Fruit fly (Drosophila melanogaster) whole organism, embryonic: Measurements from ENCODE around the gene Gk1.

ENCODE experiments used
- Atf6 ChIP-seq: fragments of 200-800 bp; sonication (Bioruptor generic); IDR thresholded peaks from 2 replicates; pipeline ENCODE4 v1.3.6; 2022; ENCODE audit warnings: missing biosample characterization, missing genetic modification characterization
- BtbVII ChIP-seq: fragments of 200-800 bp; sonication (Bioruptor generic); optimal IDR thresholded peaks from 3 replicates; lab custom pipeline; 2017; ENCODE audit warnings: missing biosample characterization, mild to moderate bottlenecking, missing genetic modification characterization
- CG12236 ChIP-seq: fragments of 200-800 bp; sonication (Bioruptor generic); optimal IDR thresholded peaks from 2 replicates; lab custom pipeline; 2016; ENCODE audit warnings: missing biosample characterization, missing genetic modification characterization
- CG14441 ChIP-seq: fragments of 200-800 bp; sonication (Bioruptor generic); IDR thresholded peaks from 2 replicates; pipeline ENCODE4 v1.3.6; 2022; ENCODE audit warnings: missing biosample characterization, missing genetic modification characterization
- CG16813 ChIP-seq: fragments of 200-800 bp; sonication (Bioruptor generic); IDR thresholded peaks from 3 replicates; pipeline ENCODE4 v1.3.6; 2022; ENCODE audit warnings: missing biosample characterization, missing genetic modification characterization; ENCODE audit not compliant: partially characterized antibody
- CG17385 ChIP-seq: fragments of 200-800 bp; sonication (Bioruptor generic); optimal IDR thresholded peaks from 3 replicates; lab custom pipeline; 2018; ENCODE audit warnings: missing biosample characterization, mild to moderate bottlenecking, missing genetic modification characterization
- CG1792 ChIP-seq: fragments of 200-800 bp; sonication (Bioruptor generic); optimal IDR thresholded peaks from 2 replicates; lab custom pipeline; 2016; ENCODE audit warnings: missing biosample characterization, missing genetic modification characterization
- CG2202 ChIP-seq: fragments of 200-800 bp; sonication (Bioruptor generic); optimal IDR thresholded peaks from 2 replicates; lab custom pipeline; 2018; ENCODE audit warnings: missing biosample characterization, mild to moderate bottlenecking, missing genetic modification characterization
- CG31441 ChIP-seq: fragments of 200-800 bp; sonication (Bioruptor generic); IDR thresholded peaks from 2 replicates; pipeline ENCODE4 v1.3.6; 2022; ENCODE audit warnings: missing biosample characterization, missing genetic modification characterization
- CG32532 ChIP-seq: fragments of 200-800 bp; sonication (Bioruptor generic); IDR thresholded peaks from 2 replicates; pipeline ENCODE4 v1.3.6; 2022; ENCODE audit warnings: missing biosample characterization, missing genetic modification characterization
- CG3995 ChIP-seq: fragments of 200-800 bp; sonication (Bioruptor generic); optimal IDR thresholded peaks from 3 replicates; lab custom pipeline; 2016; ENCODE audit warnings: missing biosample characterization, missing genetic modification characterization
- CG4424 ChIP-seq: fragments of 200-800 bp; sonication (Bioruptor generic); optimal IDR thresholded peaks from 3 replicates; lab custom pipeline; 2016; ENCODE audit warnings: missing biosample characterization, missing genetic modification characterization
- CG7556 ChIP-seq: fragments of 200-800 bp; sonication (Bioruptor generic); optimal IDR thresholded peaks from 2 replicates; lab custom pipeline; 2017; ENCODE audit warnings: missing biosample characterization, mild to moderate bottlenecking, missing genetic modification characterization
- CG7987 ChIP-seq: fragments of 200-800 bp; sonication (Bioruptor generic); optimal IDR thresholded peaks from 2 replicates; lab custom pipeline; 2018; ENCODE audit warnings: missing biosample characterization, mild to moderate bottlenecking, missing genetic modification characterization, moderate library complexity
- CG8290 ChIP-seq, 3 experiments: fragments of 200-800 bp; sonication (Bioruptor generic); optimal IDR thresholded peaks; 2 replicates each; lab custom pipeline; 2016 to 2019; ENCODE audit warnings: missing biosample characterization in 3 of 3, missing genetic modification characterization in 3 of 3, mild to moderate bottlenecking in 2 of 3, moderate library complexity in 1 of 3
- CG8944 ChIP-seq: fragments of 200-800 bp; sonication (Bioruptor generic); optimal IDR thresholded peaks from 3 replicates; lab custom pipeline; 2016; ENCODE audit warnings: missing biosample characterization, missing genetic modification characterization
- Dp ChIP-seq: fragments of 200-800 bp; sonication (Bioruptor generic); optimal IDR thresholded peaks from 2 replicates; lab custom pipeline; 2018; ENCODE audit warnings: missing biosample characterization, mild to moderate bottlenecking, missing genetic modification characterization, moderate library complexity
- E2f1 ChIP-seq: fragments of 200-800 bp; sonication (Bioruptor generic); IDR thresholded peaks from 2 replicates; pipeline ENCODE4 v1.3.6; 2022; ENCODE audit warnings: missing biosample characterization, missing genetic modification characterization
- Gug ChIP-seq: fragments of 200-800 bp; sonication (Bioruptor generic); IDR thresholded peaks from 4 replicates; pipeline ENCODE4 v1.3.6; 2022; ENCODE audit warnings: missing biosample characterization, missing genetic modification characterization
- HLHmδ ChIP-seq: fragments of 200-800 bp; sonication (Bioruptor generic); optimal IDR thresholded peaks from 2 replicates; lab custom pipeline; 2018; ENCODE audit warnings: missing biosample characterization, mild to moderate bottlenecking, missing genetic modification characterization, moderate library complexity
- Lim3 ChIP-seq: fragments of 200-800 bp; sonication (Bioruptor generic); IDR thresholded peaks from 2 replicates; pipeline ENCODE4 v1.3.6; 2022; ENCODE audit warnings: missing biosample characterization, missing genetic modification characterization
- Lpt ChIP-seq: fragments of >200 bp; optimal IDR thresholded peaks from 2 replicates; lab custom pipeline; 2018; ENCODE audit warnings: missing biosample characterization, missing genetic modification characterization
- MESR4 ChIP-seq: fragments of 200-800 bp; sonication (Bioruptor generic); optimal IDR thresholded peaks from 2 replicates; lab custom pipeline; 2018; ENCODE audit warnings: missing biosample characterization, mild to moderate bottlenecking, missing genetic modification characterization, moderate library complexity
- Max ChIP-seq: fragments of 200-800 bp; sonication (Bioruptor generic); optimal IDR thresholded peaks from 2 replicates; lab custom pipeline; 2016; ENCODE audit warnings: missing biosample characterization, mild to moderate bottlenecking, missing genetic modification characterization
- Mes4 ChIP-seq: fragments of 200-800 bp; sonication (Bioruptor generic); optimal IDR thresholded peaks from 2 replicates; lab custom pipeline; 2016; ENCODE audit warnings: missing biosample characterization, missing genetic modification characterization
- NK7.1 ChIP-seq: fragments of 200-800 bp; sonication (Bioruptor generic); optimal IDR thresholded peaks from 3 replicates; lab custom pipeline; 2016; ENCODE audit warnings: missing biosample characterization, missing genetic modification characterization
- Nf-YC ChIP-seq: fragments of 200-800 bp; optimal IDR thresholded peaks from 3 replicates; lab custom pipeline; 2019; ENCODE audit warnings: missing biosample characterization, mild to moderate bottlenecking, missing genetic modification characterization, moderate library complexity
- Sox100B ChIP-seq: fragments of 200-800 bp; sonication (Bioruptor generic); optimal IDR thresholded peaks from 3 replicates; lab custom pipeline; 2018; ENCODE audit warnings: missing biosample characterization, mild to moderate bottlenecking, missing genetic modification characterization
- Vsx1 ChIP-seq: fragments of 200-800 bp; sonication (Bioruptor generic); optimal IDR thresholded peaks from 2 replicates; lab custom pipeline; 2017; ENCODE audit warnings: missing biosample characterization, mild to moderate bottlenecking, missing genetic modification characterization, missing genetic modification reagents
- al ChIP-seq: fragments of 200-800 bp; sonication (Bioruptor generic); IDR thresholded peaks from 2 replicates; pipeline ENCODE4 v1.3.6; 2022; ENCODE audit warnings: missing biosample characterization, missing genetic modification characterization
- az2 ChIP-seq: fragments of 200-800 bp; sonication (Bioruptor generic); optimal IDR thresholded peaks from 3 replicates; lab custom pipeline; 2016; ENCODE audit warnings: missing biosample characterization, missing genetic modification characterization
- bowl ChIP-seq: fragments of 200-800 bp; sonication (Bioruptor generic); IDR thresholded peaks from 2 replicates; pipeline ENCODE4 v1.3.6; 2022; ENCODE audit warnings: missing biosample characterization, missing genetic modification characterization
- caup ChIP-seq: fragments of 200-800 bp; sonication (Bioruptor generic); optimal IDR thresholded peaks from 3 replicates; lab custom pipeline; 2017; ENCODE audit warnings: missing biosample characterization, mild to moderate bottlenecking, missing genetic modification characterization, moderate library complexity; ENCODE audit not compliant: severe bottlenecking
- crc ChIP-seq: fragments of 200-800 bp; sonication (Bioruptor generic); optimal IDR thresholded peaks from 2 replicates; lab custom pipeline; 2016; ENCODE audit warnings: missing biosample characterization, missing genetic modification characterization
- croc ChIP-seq: fragments of 200-800 bp; sonication (Bioruptor generic); conservative IDR thresholded peaks from 3 replicates; pipeline ENCODE4 v1.3.6; 2022; ENCODE audit warnings: missing biosample characterization, missing genetic modification characterization
- dmrt99B ChIP-seq: fragments of 200-800 bp; sonication (Bioruptor generic); optimal IDR thresholded peaks from 2 replicates; lab custom pipeline; 2018; ENCODE audit warnings: missing biosample characterization, mild to moderate bottlenecking, missing genetic modification characterization, moderate library complexity
- gce ChIP-seq: fragments of 200-800 bp; sonication (Bioruptor generic); IDR thresholded peaks from 3 replicates; pipeline ENCODE4 v1.3.6; 2022; ENCODE audit warnings: missing biosample characterization, missing genetic modification characterization
- gt ChIP-seq: fragments of 200-800 bp; sonication (Bioruptor generic); IDR thresholded peaks from 2 replicates; pipeline ENCODE4 v1.3.6; 2022; ENCODE audit warnings: missing biosample characterization, missing genetic modification characterization
- jing ChIP-seq: fragments of 200-800 bp; sonication (Bioruptor generic); optimal IDR thresholded peaks from 2 replicates; lab custom pipeline; 2018; ENCODE audit warnings: missing biosample characterization, mild to moderate bottlenecking, missing genetic modification characterization
- klu ChIP-seq: fragments of 200-800 bp; sonication (Bioruptor generic); IDR thresholded peaks from 2 replicates; pipeline ENCODE4 v1.3.6; 2022; ENCODE audit warnings: missing biosample characterization, missing genetic modification characterization
- maf-S ChIP-seq: fragments of 200-800 bp; sonication (Bioruptor generic); optimal IDR thresholded peaks from 2 replicates; lab custom pipeline; 2016; ENCODE audit warnings: missing biosample characterization, missing genetic modification characterization
- nerfin-2 ChIP-seq: fragments of 200-800 bp; sonication (Bioruptor generic); IDR thresholded peaks from 2 replicates; pipeline ENCODE4 v1.3.6; 2022; ENCODE audit warnings: missing biosample characterization, missing genetic modification characterization; ENCODE audit not compliant: partially characterized antibody
- nmo ChIP-seq: fragments of 200-800 bp; sonication (Bioruptor generic); optimal IDR thresholded peaks from 2 replicates; lab custom pipeline; 2018; ENCODE audit warnings: missing biosample characterization, mild to moderate bottlenecking, missing genetic modification characterization, moderate library complexity
- pum ChIP-seq: fragments of 200-800 bp; sonication (Bioruptor generic); optimal IDR thresholded peaks from 2 replicates; lab custom pipeline; 2016; ENCODE audit warnings: missing biosample characterization, missing genetic modification characterization
- ranshi ChIP-seq: fragments of 200-800 bp; sonication (Bioruptor generic); IDR thresholded peaks from 2 replicates; pipeline ENCODE4 v1.3.6; 2022; ENCODE audit warnings: missing biosample characterization, missing genetic modification characterization
- repo ChIP-seq: fragments of 200-800 bp; sonication (Bioruptor generic); optimal IDR thresholded peaks from 2 replicates; lab custom pipeline; 2016; ENCODE audit warnings: missing biosample characterization, missing genetic modification characterization
- salm ChIP-seq: fragments of 200-800 bp; sonication (Bioruptor generic); optimal IDR thresholded peaks from 2 replicates; lab custom pipeline; 2018; ENCODE audit warnings: missing biosample characterization, mild to moderate bottlenecking, missing genetic modification characterization
- sens-2 ChIP-seq: fragments of 200-800 bp; sonication (Bioruptor generic); IDR thresholded peaks from 2 replicates; pipeline ENCODE4 v1.3.6; 2022; ENCODE audit warnings: missing biosample characterization, missing genetic modification characterization
- seq ChIP-seq: fragments of 200-800 bp; sonication (Bioruptor generic); IDR thresholded peaks from 2 replicates; pipeline ENCODE4 v1.3.6; 2022; ENCODE audit warnings: missing biosample characterization, missing genetic modification characterization
- tgo ChIP-seq: fragments of 200-800 bp; sonication (Bioruptor generic); IDR thresholded peaks from 3 replicates; pipeline ENCODE4 v1.3.6; 2022; ENCODE audit warnings: missing biosample characterization, missing genetic modification characterization
- vnd ChIP-seq: fragments of 200-800 bp; sonication (Bioruptor generic); IDR thresholded peaks from 3 replicates; pipeline ENCODE4 v1.3.6; 2022; ENCODE audit warnings: missing biosample characterization, missing genetic modification characterization; ENCODE audit not compliant: partially characterized antibody

Gene Gk1

dm6 chr3L:156591-157303 is 48.9 kb downstream of the Gk1 start (continued):
- TF ChIP-seq Dp (GFP tag; lab: Kevin White, UChicago) (no peak), MESR4 (no peak), CG8944 (GFP tag; lab: Kevin White, UChicago) (no peak), pum (GFP tag; lab: Kevin White, UChicago) (no peak), Atf6 (GFP tag; lab: Robert Waterston, UW) (no peak), Mes4 (GFP tag; lab: Kevin White, UChicago) (no peak), ranshi (GFP tag; lab: Robert Waterston, UW) (no peak), CG16813 (no peak), gce (GFP tag; lab: Robert Waterston, UW) (no peak), Vsx1 (GFP tag; lab: Kevin White, UChicago) (no peak), CG1792 (no peak), Gug (GFP tag; lab: Robert Waterston, UW) (no peak), HLHmδ (GFP tag; lab: Kevin White, UChicago) (no peak), CG8290 (GFP tag; optimal IDR thresholded peaks at IDR 0.05; lab: Kevin White, UChicago) (no peak), CG8290 (tag; optimal IDR thresholded peaks at IDR 0.05; lab: Kevin White, UChicago) (peak in 1 of 2 experiments; percentile 47), Max (GFP tag; lab: Kevin White, UChicago) (no peak), croc (GFP tag; lab: Robert Waterston, UW) (no peak), gt (GFP tag; lab: Robert Waterston, UW) (no peak), nmo (no peak), vnd (GFP tag; lab: Robert Waterston, UW) (no peak), crc (GFP tag; lab: Kevin White, UChicago) (no peak), sens-2 (GFP tag; lab: Robert Waterston, UW) (no peak), jing (no peak), NK7.1 (no peak), CG31441 (GFP tag; lab: Robert Waterston, UW) (no peak), repo (GFP tag; lab: Kevin White, UChicago) (no peak), E2f1 (GFP tag; lab: Robert Waterston, UW) (0 out of 2 replicates have a peak, but pooled peaks have one; percentile 9), CG12236 (GFP tag; lab: Kevin White, UChicago) (no peak), CG14441 (GFP tag; lab: Robert Waterston, UW) (peak; percentile 40), klu (GFP tag; lab: Robert Waterston, UW) (no peak), CG7556 (GFP tag; lab: Kevin White, UChicago) (no peak), CG32532 (GFP tag; lab: Robert Waterston, UW) (peak; percentile 12; the same call in 1 of the 2 replicates), Lim3 (GFP tag; lab: Robert Waterston, UW) (no peak), Nf-YC (tag; lab: Kevin White, UChicago) (peak; percentile 23), az2 (no peak), maf-S (no peak), CG7987 (GFP tag; lab: Kevin White, UChicago) (peak; percentile 28), BtbVII (GFP tag; lab: Kevin White, UChicago) (no peak), Lpt (GFP tag; lab: Kevin White, UChicago) (no peak), caup (GFP tag; lab: Kevin White, UChicago) (peak; percentile 63), CG17385 (GFP tag; lab: Kevin White, UChicago) (peak; percentile 8), CG2202 (tag; lab: Kevin White, UChicago) (no peak), seq (GFP tag; lab: Robert Waterston, UW) (no peak), CG4424 (GFP tag; lab: Kevin White, UChicago) (no peak), tgo (GFP tag; lab: Robert Waterston, UW) (no peak), bowl (no peak), CG3995 (GFP tag; lab: Kevin White, UChicago) (no peak), dmrt99B (tag; lab: Kevin White, UChicago) (no peak), salm (no peak), al (no peak), Sox100B (GFP tag; lab: Kevin White, UChicago) (no peak), nerfin-2 (GFP tag; lab: Robert Waterston, UW) (no peak)
